Fruit fly (Drosophila melanogaster): ENCODE measurements around the gene ChT.

Gene ChT

dm6 chr3R:18719767-18720341 lies 39.5 kb downstream of the ChT start (continued):
- TF ChIP-seq CG1602 (GFP tag; optimal IDR thresholded peaks at IDR 0.05) (peak; percentile 73), chm (GFP tag; IDR thresholded peaks at IDR 0.05) (peak; percentile 71), ftz-f1 (GFP tag; optimal IDR thresholded peaks at IDR 0.05) (no peak), CG18764 (GFP tag; optimal IDR thresholded peaks at IDR 0.05) (peak; percentile 57), CG7963 (GFP tag; IDR thresholded peaks at IDR 0.05; ENCODE audit: partially characterized antibody) (no peak), Bdp1 (GFP tag; optimal IDR thresholded peaks at IDR 0.05) (peak; percentile 65), CG34376 (GFP tag; optimal IDR thresholded peaks at IDR 0.05) (peak; percentile 87), ewg (GFP tag; optimal IDR thresholded peaks at IDR 0.05) (peak; percentile 69), CG16813 (GFP tag; IDR thresholded peaks at IDR 0.05; ENCODE audit: partially characterized antibody) (no peak), CG33557 (GFP tag; optimal IDR thresholded peaks at IDR 0.05) (peak; percentile 57), phol (tag; optimal IDR thresholded peaks at IDR 0.05) (peak; percentile 81), Lim3 (GFP tag; IDR thresholded peaks at IDR 0.05) (peak; percentile 64), ase (GFP tag; IDR thresholded peaks at IDR 0.05) (peak; percentile 76; the same call in 2 of the 3 replicates), unpg (GFP tag; optimal IDR thresholded peaks at IDR 0.05) (peak; percentile 87), CG4730 (GFP tag; IDR thresholded peaks at IDR 0.05) (peak; percentile 74; the same call in 1 of the 2 replicates), Drgx (GFP tag; IDR thresholded peaks at IDR 0.05) (no peak), HHEX (GFP tag; optimal IDR thresholded peaks at IDR 0.05) (peak; percentile 83), CG5953 (GFP tag; IDR thresholded peaks at IDR 0.05) (peak; percentile 57; the same call in 1 of the 2 replicates), az2 (GFP tag; optimal IDR thresholded peaks at IDR 0.05) (peak; percentile 76), CG4617 (GFP tag; optimal IDR thresholded peaks at IDR 0.05; ENCODE audit: borderline replicate concordance) (peak; percentile 32), CG6854 (GFP tag; optimal IDR thresholded peaks at IDR 0.05) (peak; percentile 86), tup (GFP tag; optimal IDR thresholded peaks at IDR 0.05) (peak; percentile 59), pfk (GFP tag; optimal IDR thresholded peaks at IDR 0.05) (no peak), gfzf (GFP tag; optimal IDR thresholded peaks at IDR 0.05) (no peak), Dek (tag; optimal IDR thresholded peaks at IDR 0.05) (peak; percentile 89), Ada2b (GFP tag; IDR thresholded peaks at IDR 0.05) (peak; percentile 82; the same call in 1 of the 2 replicates), Med (GFP tag) (peak; percentile 97), CG17829 (tag; optimal IDR thresholded peaks at IDR 0.05) (peak; percentile 88), CG10209 (GFP tag; optimal IDR thresholded peaks at IDR 0.05) (peak; percentile 86), aop (GFP tag; IDR thresholded peaks at IDR 0.05) (no peak), seq (GFP tag; IDR thresholded peaks at IDR 0.05) (peak; percentile 89), sr (GFP tag; IDR thresholded peaks at IDR 0.05) (no peak), Chrac-16 (GFP tag; optimal IDR thresholded peaks at IDR 0.05) (peak; percentile 73), sc (optimal IDR thresholded peaks at IDR 0.05) (no peak), sc (GFP tag; optimal IDR thresholded peaks at IDR 0.05) (peak; percentile 58), fd102C (GFP tag; optimal IDR thresholded peaks at IDR 0.05) (no peak), CG31224 (GFP tag; IDR thresholded peaks at IDR 0.05) (peak; percentile 66), TFAM (GFP tag; optimal IDR thresholded peaks at IDR 0.05) (peak; percentile 26), stc (GFP tag; IDR thresholded peaks at IDR 0.05) (peak; percentile 78), run (tag; optimal IDR thresholded peaks at IDR 0.05) (peak; percentile 87), Adf1 (GFP tag; IDR thresholded peaks at IDR 0.05) (peak; percentile 66), fd3F (GFP tag; optimal IDR thresholded peaks at IDR 0.05) (peak; percentile 78), inv (GFP tag; IDR thresholded peaks at IDR 0.05; ENCODE audit: partially characterized antibody) (no peak), HLH4C (GFP tag; IDR thresholded peaks at IDR 0.05; ENCODE audit: partially characterized antibody) (no peak), CG3995 (GFP tag; optimal IDR thresholded peaks at IDR 0.05) (peak; percentile 9), CG7839 (tag; optimal IDR thresholded peaks at IDR 0.05) (peak; percentile 91), CG17385 (GFP tag; optimal IDR thresholded peaks at IDR 0.05) (peak; percentile 86), CG9609 (GFP tag; optimal IDR thresholded peaks at IDR 0.05) (peak; percentile 71), CG10543 (GFP tag; optimal IDR thresholded peaks at IDR 0.05) (peak; percentile 94), NK7.1 (GFP tag; optimal IDR thresholded peaks at IDR 0.05) (peak; percentile 65)
